Fruit fly (Drosophila melanogaster) S2 (cell line): ENCODE measurements around the gene ttm2.

ENCODE experiments used
- CG8478 ChIP-seq: fragments of >200 bp; optimal IDR thresholded peaks from 2 replicates; lab custom pipeline; 2018
- CTCF ChIP-seq, 2 experiments: fragments of >200 bp; optimal IDR thresholded peaks; 2 replicates each; lab custom pipeline; 2018

dm6 chr3L:233251-233650 lies 41.7 kb upstream of the ttm2 start, which contains the start of gene CG34453:
- no peak for TF ChIP-seq CTCF (optimal IDR thresholded peaks at IDR 0.05; lab: Kevin White, UChicago)
- no peak for TF ChIP-seq CG8478 (lab: Kevin White, UChicago)
